Worm (Caenorhabditis elegans) whole organism, late embryonic: Measurements from ENCODE around the gene C33H5.1.

Experiments used
- ahr-1 ChIP-seq: sonication (generic microtip); optimal IDR thresholded peaks from 2 replicates; lab custom pipeline; 2016; ENCODE audit warnings: missing genetic modification characterization, missing compliant biosample characterization
- elt-2 ChIP-seq: sonication (generic microtip); optimal IDR thresholded peaks from 2 replicates; lab custom pipeline; 2016; ENCODE audit warnings: missing genetic modification reagents, missing genetic modification characterization, missing compliant biosample characterization
- fkh-10 ChIP-seq: fragments of 150-350 bp; optimal IDR thresholded peaks from 2 replicates; lab custom pipeline; 2014; ENCODE audit warnings: missing biosample characterization, missing genetic modification reagents, missing genetic modification characterization
- hlh-13 ChIP-seq: fragments of 200-800 bp; sonication (Bioruptor generic); optimal IDR thresholded peaks from 2 replicates; lab custom pipeline; 2018; ENCODE audit warnings: mild to moderate bottlenecking, missing genetic modification characterization, missing compliant biosample characterization
- hlh-30 ChIP-seq: sonication (generic microtip); optimal IDR thresholded peaks from 2 replicates; lab custom pipeline; 2017; ENCODE audit warnings: antibody characterized with exemption, missing genetic modification characterization, missing compliant biosample characterization; ENCODE audit not compliant: insufficient read depth
- nfya-1 ChIP-seq: sonication (generic microtip); optimal IDR thresholded peaks from 2 replicates; lab custom pipeline; 2017; ENCODE audit warnings: missing genetic modification characterization, mild to moderate bottlenecking, missing compliant biosample characterization, antibody characterized with exemption, moderate library complexity
- nhr-11 ChIP-seq: fragments of 150-350 bp; optimal IDR thresholded peaks from 2 replicates; lab custom pipeline; 2014; ENCODE audit warnings: missing biosample characterization, missing genetic modification characterization
- odd-2 ChIP-seq: sonication (generic microtip); optimal IDR thresholded peaks from 2 replicates; lab custom pipeline; 2017; ENCODE audit warnings: antibody characterized with exemption, mild to moderate bottlenecking, missing genetic modification characterization, missing compliant biosample characterization
- pha-4 ChIP-seq: fragments of 150-350 bp; optimal IDR thresholded peaks from 2 replicates; lab custom pipeline; 2018; ENCODE audit warnings: missing biosample characterization, missing genetic modification reagents, missing genetic modification characterization
- ref-2 ChIP-seq: sonication (generic microtip); optimal IDR thresholded peaks from 2 replicates; lab custom pipeline; 2016; ENCODE audit warnings: missing genetic modification characterization, missing compliant biosample characterization
- sox-4 ChIP-seq: sonication (generic microtip); optimal IDR thresholded peaks from 2 replicates; lab custom pipeline; 2017; ENCODE audit warnings: mild to moderate bottlenecking, missing genetic modification characterization, inconsistent platforms, missing compliant biosample characterization
- tbx-2 ChIP-seq: sonication (generic microtip); optimal IDR thresholded peaks from 2 replicates; lab custom pipeline; 2016; ENCODE audit warnings: missing genetic modification characterization, missing compliant biosample characterization
- unc-3 ChIP-seq, 2 experiments: fragments of 200-800 bp in 1 of 2; sonication (Bioruptor generic) in 1 of 2; sonication (generic microtip) in 1 of 2; conservative IDR thresholded peaks in 1 of 2; optimal IDR thresholded peaks in 1 of 2; 2 replicates each; pipeline versions ENCODE4 v1.3.6 to Lab custom; 2016 to 2022; ENCODE audit warnings: missing compliant biosample characterization in 2 of 2, missing genetic modification characterization in 2 of 2, missing genetic modification reagents in 1 of 2

- TF ChIP-seq hlh-30 (tag; lab: Kevin White, UChicago) (no peak), sox-4 (tag; lab: Kevin White, UChicago) (no peak), pha-4 (tag; lab: Kevin White, UChicago) (no peak), ahr-1 (tag; lab: Kevin White, UChicago) (no peak), hlh-13 (GFP tag; lab: Kevin White, UChicago) (no peak), ref-2 (tag; lab: Kevin White, UChicago) (no peak), tbx-2 (tag; lab: Kevin White, UChicago) (no peak), fkh-10 (GFP tag; lab: Kevin White, UChicago) (no peak), nhr-11 (no peak), unc-3 (GFP tag; conservative IDR thresholded peaks at IDR 0.05; lab: Robert Waterston, UW) (no peak), unc-3 (tag; optimal IDR thresholded peaks at IDR 0.05; lab: Kevin White, UChicago) (no peak), nfya-1 (tag; lab: Kevin White, UChicago) (no peak), odd-2 (tag; lab: Kevin White, UChicago) (no peak), elt-2 (no peak)
Observed at ce11 chrIV:7803250-7803649, 5.5 kb upstream of the C33H5.1 start, which contains the start of gene C33H5.16.
